Worm (Caenorhabditis elegans): ENCODE results near the gene sri-29.

sri-29 gene

ce11 chrII:3071012-3071749 lies 27.1 kb downstream of the sri-29 start, which contains the start of gene Y25C1A.7:
Gene Y25C1A.7 (minus strand): TSS chrII:3071062.
- TF ChIP-seq nhr-2 (tag; optimal IDR thresholded peaks at IDR 0.05) (no peak), ztf-11 (tag; optimal IDR thresholded peaks at IDR 0.05) (no peak), sptf-1 (tag; optimal IDR thresholded peaks at IDR 0.05) (no peak), tbx-8 (GFP tag; optimal IDR thresholded peaks at IDR 0.05) (no peak), nhr-237 (tag; optimal IDR thresholded peaks at IDR 0.05) (no peak), ces-1 (GFP tag; optimal IDR thresholded peaks at IDR 0.05) (no peak), mls-2 (tag; optimal IDR thresholded peaks at IDR 0.05) (no peak), lin-32 (GFP tag; optimal IDR thresholded peaks at IDR 0.05) (no peak), unc-120 (tag; optimal IDR thresholded peaks at IDR 0.05; ENCODE audit: poor library complexity, severe bottlenecking) (no peak), elt-1 (tag; optimal IDR thresholded peaks at IDR 0.05; ENCODE audit: borderline replicate concordance, insufficient read depth) (no peak), elt-3 (tag; optimal IDR thresholded peaks at IDR 0.05) (no peak), M03D4.4 (tag; optimal IDR thresholded peaks at IDR 0.05) (no peak), lsy-2 (tag; optimal IDR thresholded peaks at IDR 0.05) (no peak), flh-1 (GFP tag; optimal IDR thresholded peaks at IDR 0.05) (no peak)

- TF ChIP-seq ceh-43 (GFP tag; optimal IDR thresholded peaks at IDR 0.05): peak; percentile 44
- TF ChIP-seq M03D4.4 (tag; optimal IDR thresholded peaks at IDR 0.05): no peak
- TF ChIP-seq tbx-8 (GFP tag; optimal IDR thresholded peaks at IDR 0.05): peak; percentile 20
- TF ChIP-seq nhr-12 (tag; optimal IDR thresholded peaks at IDR 0.05): no peak
- TF ChIP-seq sem-2 (GFP tag; optimal IDR thresholded peaks at IDR 0.05): no peak
- no peak for TF ChIP-seq ceh-39 (tag; optimal IDR thresholded peaks at IDR 0.05)
- peak; percentile 49 for TF ChIP-seq mep-1 (tag; optimal IDR thresholded peaks at IDR 0.05)
- TF ChIP-seq drap-1 (GFP tag; optimal IDR thresholded peaks at IDR 0.05): peak; percentile 68
- TF ChIP-seq ham-2 (GFP tag; optimal IDR thresholded peaks at IDR 0.05): peak; percentile 7
- TF ChIP-seq ces-1 (GFP tag; optimal IDR thresholded peaks at IDR 0.05): peak; percentile 76
- TF ChIP-seq elt-3 (tag; optimal IDR thresholded peaks at IDR 0.05): no peak
- no peak for TF ChIP-seq blmp-1 (tag; optimal IDR thresholded peaks at IDR 0.05)
- TF ChIP-seq nhr-237 (tag; optimal IDR thresholded peaks at IDR 0.05): peak; percentile 26
- no peak for TF ChIP-seq ztf-11 (tag; optimal IDR thresholded peaks at IDR 0.05)
- no peak for TF ChIP-seq hlh-1 (tag; optimal IDR thresholded peaks at IDR 0.05)
- TF ChIP-seq lsy-2 (tag; optimal IDR thresholded peaks at IDR 0.05): peak; percentile 99
- TF ChIP-seq unc-39 (tag; optimal IDR thresholded peaks at IDR 0.05): no peak
- no peak for TF ChIP-seq zip-8 (tag; optimal IDR thresholded peaks at IDR 0.05)
- no peak for TF ChIP-seq mab-5 (tag; optimal IDR thresholded peaks at IDR 0.05)
- TF ChIP-seq elt-1 (tag; optimal IDR thresholded peaks at IDR 0.05; ENCODE audit: borderline replicate concordance, insufficient read depth): peak; percentile 31
- TF ChIP-seq nhr-28 (tag; optimal IDR thresholded peaks at IDR 0.05): no peak
- TF ChIP-seq snpc-4 (tag; optimal IDR thresholded peaks at IDR 0.05): no peak
- TF ChIP-seq nhr-2 (tag; optimal IDR thresholded peaks at IDR 0.05): no peak
- TF ChIP-seq cnd-1 (tag; optimal IDR thresholded peaks at IDR 0.05): no peak
- peak; percentile 68 for TF ChIP-seq ceh-83 (GFP tag; optimal IDR thresholded peaks at IDR 0.05)
- peak; percentile 30 for TF ChIP-seq unc-62 (GFP tag; optimal IDR thresholded peaks at IDR 0.05)
- no peak for TF ChIP-seq lin-32 (GFP tag; optimal IDR thresholded peaks at IDR 0.05)
- TF ChIP-seq unc-120 (tag; optimal IDR thresholded peaks at IDR 0.05; ENCODE audit: poor library complexity, severe bottlenecking): peak; percentile 10
- TF ChIP-seq lin-13 (tag; optimal IDR thresholded peaks at IDR 0.05): peak; percentile 70
- TF ChIP-seq mls-2 (tag; optimal IDR thresholded peaks at IDR 0.05): peak; percentile 44
- no peak for TF ChIP-seq flh-1 (GFP tag; optimal IDR thresholded peaks at IDR 0.05)
- peak; percentile 78 for TF ChIP-seq pha-4 (tag; optimal IDR thresholded peaks at IDR 0.05)
- peak; percentile 70 for TF ChIP-seq sptf-1 (tag; optimal IDR thresholded peaks at IDR 0.05)
- no peak for TF ChIP-seq nhr-76 (tag; optimal IDR thresholded peaks at IDR 0.05)
- TF ChIP-seq bed-3 (GFP tag; optimal IDR thresholded peaks at IDR 0.05): peak; percentile 59
Observed at ce11 chrII:3076915-3077314, 32.8 kb downstream of the sri-29 start, which contains the start of gene Y25C1A.8. Gene Y25C1A.8 (minus strand): TSS chrII:3076959.

ce11 chrII:3078496-3078895 lies 34.4 kb downstream of the sri-29 start, which contains the start of gene copb-1:
Gene copb-1 (plus strand): TSS chrII:3078796.
- no peak for TF ChIP-seq pha-4 (tag; optimal IDR thresholded peaks at IDR 0.05)
- TF ChIP-seq tbx-8 (GFP tag; optimal IDR thresholded peaks at IDR 0.05): no peak
- TF ChIP-seq sem-2 (GFP tag; optimal IDR thresholded peaks at IDR 0.05): no peak
- TF ChIP-seq unc-39 (tag; optimal IDR thresholded peaks at IDR 0.05): no peak
- TF ChIP-seq snpc-4 (tag; optimal IDR thresholded peaks at IDR 0.05): no peak
- no peak for TF ChIP-seq blmp-1 (tag; optimal IDR thresholded peaks at IDR 0.05)
- TF ChIP-seq nhr-2 (tag; optimal IDR thresholded peaks at IDR 0.05): no peak
- TF ChIP-seq mls-2 (tag; optimal IDR thresholded peaks at IDR 0.05): no peak
- no peak for TF ChIP-seq cnd-1 (tag; optimal IDR thresholded peaks at IDR 0.05)
- no peak for TF ChIP-seq elt-1 (tag; optimal IDR thresholded peaks at IDR 0.05; ENCODE audit: borderline replicate concordance, insufficient read depth)
- TF ChIP-seq unc-120 (tag; optimal IDR thresholded peaks at IDR 0.05; ENCODE audit: poor library complexity, severe bottlenecking): no peak
- no peak for TF ChIP-seq mep-1 (tag; optimal IDR thresholded peaks at IDR 0.05)
- no peak for TF ChIP-seq ham-2 (GFP tag; optimal IDR thresholded peaks at IDR 0.05)

Measured in whole organism, mixed stage, embryonic.